Fruit fly (Drosophila melanogaster): Measurements from ENCODE around the gene obst-I.

The obst-I gene

dm6 chr3L:2265692-2266444 lies 1.8 kb upstream of the obst-I start, which contains the start of the genes ecd and CG13806 (continued):
- peak; percentile 30 for TF ChIP-seq HLH54F (GFP tag; optimal IDR thresholded peaks at IDR 0.05)
- TF ChIP-seq CG3281 (GFP tag; optimal IDR thresholded peaks at IDR 0.05), result no peak
- TF ChIP-seq Ssrp (tag; optimal IDR thresholded peaks at IDR 0.05), result no peak
- no peak for TF ChIP-seq Sry-β (GFP tag; optimal IDR thresholded peaks at IDR 0.05)
- TF ChIP-seq org-1 (GFP tag; optimal IDR thresholded peaks at IDR 0.05), result no peak
- TF ChIP-seq CG4424 (GFP tag; optimal IDR thresholded peaks at IDR 0.05), result peak; percentile 57
- no peak for TF ChIP-seq H15 (GFP tag; IDR thresholded peaks at IDR 0.05)
- no peak for TF ChIP-seq ham (GFP tag; IDR thresholded peaks at IDR 0.05)
- no peak for TF ChIP-seq CG10147 (GFP tag; optimal IDR thresholded peaks at IDR 0.05)
- TF ChIP-seq CG30403 (GFP tag; optimal IDR thresholded peaks at IDR 0.05), result peak; percentile 48
- TF ChIP-seq GATAe (GFP tag; conservative IDR thresholded peaks at IDR 0.05), result no peak
- TF ChIP-seq CG3163 (GFP tag; optimal IDR thresholded peaks at IDR 0.05), result peak; percentile 56
- TF ChIP-seq disco-r (GFP tag; optimal IDR thresholded peaks at IDR 0.05), result peak; percentile 24
- TF ChIP-seq repo (GFP tag; optimal IDR thresholded peaks at IDR 0.05), result peak; percentile 38
- TF ChIP-seq CG4617 (GFP tag; optimal IDR thresholded peaks at IDR 0.05; ENCODE audit: borderline replicate concordance), result peak; percentile 95
- peak; percentile 76 for TF ChIP-seq CG2129 (GFP tag; IDR thresholded peaks at IDR 0.05; ENCODE audit: partially characterized antibody)
- TF ChIP-seq CG1832 (GFP tag; optimal IDR thresholded peaks at IDR 0.05), result no peak
- TF ChIP-seq eve (GFP tag; optimal IDR thresholded peaks at IDR 0.05), result no peak
- TF ChIP-seq fru (optimal IDR thresholded peaks at IDR 0.05), result no peak
- TF ChIP-seq tin (GFP tag; optimal IDR thresholded peaks at IDR 0.05), result peak; percentile 22
- TF ChIP-seq CG13424 (tag; optimal IDR thresholded peaks at IDR 0.05), result peak; percentile 28
- peak; percentile 82 for TF ChIP-seq nmo (GFP tag; optimal IDR thresholded peaks at IDR 0.05)
- peak; percentile 93 for TF ChIP-seq bbx (GFP tag; IDR thresholded peaks at IDR 0.05; ENCODE audit: partially characterized antibody)
- TF ChIP-seq pnt (GFP tag; optimal IDR thresholded peaks at IDR 0.05), result peak; percentile 4
- no peak for TF ChIP-seq CG4854 (GFP tag; optimal IDR thresholded peaks at IDR 0.05)
- no peak for TF ChIP-seq CG15479 (GFP tag; optimal IDR thresholded peaks at IDR 0.05)
- no peak for TF ChIP-seq CG12071 (GFP tag; optimal IDR thresholded peaks at IDR 0.05)
- no peak for TF ChIP-seq Stat92E (GFP tag; optimal IDR thresholded peaks at IDR 0.05)
- no peak for TF ChIP-seq Rx (GFP tag; IDR thresholded peaks at IDR 0.05)
- TF ChIP-seq Atf6 (GFP tag; IDR thresholded peaks at IDR 0.05), result no peak
- no peak for TF ChIP-seq schlank (tag; optimal IDR thresholded peaks at IDR 0.05)
- peak; percentile 32 for TF ChIP-seq CG8388 (GFP tag; optimal IDR thresholded peaks at IDR 0.05)
- TF ChIP-seq Hmr (GFP tag; optimal IDR thresholded peaks at IDR 0.05), result peak; percentile 73
- peak; percentile 65 for TF ChIP-seq CG13624 (GFP tag; optimal IDR thresholded peaks at IDR 0.05)
- TF ChIP-seq CG17361 (GFP tag; IDR thresholded peaks at IDR 0.05), result no peak
- TF ChIP-seq peb (GFP tag; IDR thresholded peaks at IDR 0.05), result no peak
- peak in 1 of 2 experiments; percentile 16 for TF ChIP-seq insv (GFP tag; optimal IDR thresholded peaks at IDR 0.05)
- peak; percentile 62 for TF ChIP-seq vvl (GFP tag; IDR thresholded peaks at IDR 0.05)
- peak; percentile 50 for TF ChIP-seq CG9797 (GFP tag; optimal IDR thresholded peaks at IDR 0.05)
- no peak for TF ChIP-seq jigr1 (GFP tag; IDR thresholded peaks at IDR 0.05)
- TF ChIP-seq Nf-YB (GFP tag; optimal IDR thresholded peaks at IDR 0.05), result no peak
- TF ChIP-seq crc (GFP tag; optimal IDR thresholded peaks at IDR 0.05), result no peak
- peak; percentile 66 for TF ChIP-seq mam (GFP tag; optimal IDR thresholded peaks at IDR 0.05)
- TF ChIP-seq chm (GFP tag; IDR thresholded peaks at IDR 0.05), result no peak
- TF ChIP-seq HmgZ (tag; optimal IDR thresholded peaks at IDR 0.05), result peak; percentile 55
- peak in 1 of 2 experiments; percentile 41 for TF ChIP-seq Hr51 (GFP tag; optimal IDR thresholded peaks at IDR 0.05)
- peak; percentile 40 for TF ChIP-seq CG7839 (tag; optimal IDR thresholded peaks at IDR 0.05)
- TF ChIP-seq Elba2 (GFP tag; optimal IDR thresholded peaks at IDR 0.05), result no peak
- peak; percentile 57 for TF ChIP-seq CG30020 (tag; optimal IDR thresholded peaks at IDR 0.05)
- TF ChIP-seq maf-S (GFP tag; optimal IDR thresholded peaks at IDR 0.05), result peak; percentile 53

Data from whole organism, embryonic.